Fruit fly (Drosophila melanogaster) whole organism, prepupa: ENCODE measurements around the gene CG43057.

Experiments
- CG10631 ChIP-seq: fragments of 200-800 bp; sonication (Bioruptor generic); optimal IDR thresholded peaks from 2 replicates; lab custom pipeline; 2016; ENCODE audit warnings: missing biosample characterization, missing genetic modification characterization
- CG10669 ChIP-seq: fragments of 200-800 bp; sonication (Bioruptor generic); optimal IDR thresholded peaks from 3 replicates; lab custom pipeline; 2018; ENCODE audit warnings: missing biosample characterization, mild to moderate bottlenecking, missing genetic modification characterization, moderate library complexity
- CG11294 ChIP-seq: fragments of 200-800 bp; sonication (Bioruptor generic); IDR thresholded peaks from 2 replicates; pipeline ENCODE4 v1.3.6; 2022; ENCODE audit warnings: missing biosample characterization, missing genetic modification characterization
- CG11902 ChIP-seq: fragments of 200-800 bp; sonication (Bioruptor generic); optimal IDR thresholded peaks from 3 replicates; lab custom pipeline; 2016; ENCODE audit warnings: missing biosample characterization, missing genetic modification characterization
- CG15336 ChIP-seq: fragments of 200-800 bp; sonication (Bioruptor generic); IDR thresholded peaks from 2 replicates; pipeline ENCODE4 v1.3.6; 2022; ENCODE audit warnings: missing biosample characterization, missing genetic modification characterization
- CG1621 ChIP-seq: fragments of 200-800 bp; sonication (Bioruptor generic); optimal IDR thresholded peaks from 3 replicates; lab custom pipeline; 2018; ENCODE audit warnings: missing biosample characterization, mild to moderate bottlenecking, missing genetic modification characterization
- CG16779 ChIP-seq: fragments of 200-800 bp; sonication (Bioruptor generic); optimal IDR thresholded peaks from 3 replicates; lab custom pipeline; 2017; ENCODE audit warnings: missing biosample characterization, mild to moderate bottlenecking, missing genetic modification characterization
- CG3032 ChIP-seq: fragments of 200-800 bp; optimal IDR thresholded peaks from 2 replicates; lab custom pipeline; 2019; ENCODE audit warnings: missing biosample characterization, mild to moderate bottlenecking, missing genetic modification characterization, moderate library complexity
- CG31627 ChIP-seq: fragments of 200-800 bp; sonication (Bioruptor generic); optimal IDR thresholded peaks from 3 replicates; lab custom pipeline; 2016; ENCODE audit warnings: missing biosample characterization, missing genetic modification characterization
- CG34406 ChIP-seq: fragments of 200-800 bp; sonication (Bioruptor generic); optimal IDR thresholded peaks from 3 replicates; lab custom pipeline; 2016; ENCODE audit warnings: missing biosample characterization, missing genetic modification characterization
- CG3919 ChIP-seq: fragments of 200-800 bp; sonication (Bioruptor generic); optimal IDR thresholded peaks from 3 replicates; lab custom pipeline; 2016; ENCODE audit warnings: missing biosample characterization, missing genetic modification characterization
- CG4318 ChIP-seq: fragments of 200-800 bp; sonication (Bioruptor generic); optimal IDR thresholded peaks from 3 replicates; lab custom pipeline; 2017; ENCODE audit warnings: missing biosample characterization, mild to moderate bottlenecking, missing genetic modification characterization
- CG6163 ChIP-seq: fragments of 200-800 bp; sonication (Bioruptor generic); IDR thresholded peaks from 3 replicates; pipeline ENCODE4 v1.3.6; 2022; ENCODE audit warnings: missing biosample characterization, missing genetic modification characterization
- CG6276 ChIP-seq: fragments of 200-800 bp; sonication (Bioruptor generic); optimal IDR thresholded peaks from 2 replicates; lab custom pipeline; 2017; ENCODE audit warnings: missing biosample characterization, mild to moderate bottlenecking, missing genetic modification characterization
- CG6792 ChIP-seq: fragments of 200-800 bp; sonication (Bioruptor generic); optimal IDR thresholded peaks from 3 replicates; lab custom pipeline; 2016; ENCODE audit warnings: missing biosample characterization, missing genetic modification characterization
- CG7368 ChIP-seq: fragments of 200-800 bp; sonication (Bioruptor generic); optimal IDR thresholded peaks from 3 replicates; lab custom pipeline; 2016; ENCODE audit warnings: missing biosample characterization, missing genetic modification characterization
- CG8119 ChIP-seq: fragments of 200-800 bp; sonication (Bioruptor generic); IDR thresholded peaks from 3 replicates; pipeline ENCODE4 v1.3.6; 2022; ENCODE audit warnings: missing biosample characterization, missing genetic modification characterization
- CG8319 ChIP-seq: fragments of 200-800 bp; sonication (Bioruptor generic); optimal IDR thresholded peaks from 3 replicates; lab custom pipeline; 2016; ENCODE audit warnings: missing biosample characterization, missing genetic modification characterization
- CG8632 ChIP-seq: fragments of 200-800 bp; sonication (Bioruptor generic); optimal IDR thresholded peaks from 3 replicates; lab custom pipeline; 2016; ENCODE audit warnings: missing biosample characterization, missing genetic modification characterization
- Eip75B ChIP-seq: fragments of 200-800 bp; sonication (Bioruptor generic); optimal IDR thresholded peaks from 3 replicates; lab custom pipeline; 2016; ENCODE audit warnings: missing biosample characterization, missing genetic modification characterization
- Eip78C ChIP-seq: fragments of 200-800 bp; sonication (Bioruptor generic); peaks from one replicate; lab custom pipeline; 2016; ENCODE audit warnings: missing biosample characterization, missing genetic modification characterization
- Ets21C ChIP-seq: fragments of 200-800 bp; sonication (Bioruptor generic); optimal IDR thresholded peaks from 3 replicates; lab custom pipeline; 2016; ENCODE audit warnings: missing biosample characterization, missing genetic modification characterization
- Ets96B ChIP-seq: fragments of 200-800 bp; optimal IDR thresholded peaks from 2 replicates; lab custom pipeline; 2019; ENCODE audit warnings: missing biosample characterization, mild to moderate bottlenecking, missing genetic modification characterization, moderate library complexity
- Gug ChIP-seq: fragments of 200-800 bp; sonication (Bioruptor generic); IDR thresholded peaks from 2 replicates; pipeline ENCODE4 v1.3.6; 2022; ENCODE audit warnings: missing biosample characterization, missing genetic modification characterization
- Hr38 ChIP-seq: sonication (Bioruptor generic); optimal IDR thresholded peaks from 2 replicates; lab custom pipeline; 2016; ENCODE audit warnings: missing biosample characterization, missing genetic modification characterization
- Hr39 ChIP-seq: fragments of 200-800 bp; sonication (Bioruptor generic); optimal IDR thresholded peaks from 2 replicates; lab custom pipeline; 2016; ENCODE audit warnings: missing biosample characterization, missing genetic modification characterization
- Hr4 ChIP-seq: fragments of 200-800 bp; sonication (Bioruptor generic); optimal IDR thresholded peaks from 3 replicates; lab custom pipeline; 2016; ENCODE audit warnings: missing biosample characterization, missing genetic modification characterization
- Met ChIP-seq: fragments of 200-800 bp; sonication (Bioruptor generic); optimal IDR thresholded peaks from 3 replicates; lab custom pipeline; 2016; ENCODE audit warnings: missing biosample characterization, missing genetic modification characterization
- OdsH ChIP-seq: fragments of 200-800 bp; sonication (Bioruptor generic); optimal IDR thresholded peaks from 3 replicates; lab custom pipeline; 2016; ENCODE audit warnings: missing biosample characterization, missing genetic modification characterization
- Smox ChIP-seq: fragments of 200-800 bp; sonication (Bioruptor generic); optimal IDR thresholded peaks from 3 replicates; lab custom pipeline; 2016; ENCODE audit warnings: missing biosample characterization, missing genetic modification characterization
- Sox102F ChIP-seq: fragments of 200-800 bp; sonication (Bioruptor generic); optimal IDR thresholded peaks from 2 replicates; lab custom pipeline; 2016; ENCODE audit warnings: missing biosample characterization, mild to moderate bottlenecking, missing genetic modification characterization
- achi ChIP-seq: fragments of 200-800 bp; sonication (Bioruptor generic); optimal IDR thresholded peaks from 3 replicates; lab custom pipeline; 2016; ENCODE audit warnings: missing biosample characterization, missing genetic modification characterization
- acj6 ChIP-seq: fragments of 200-800 bp; sonication (Bioruptor generic); optimal IDR thresholded peaks from 3 replicates; lab custom pipeline; 2016; ENCODE audit warnings: missing biosample characterization, missing genetic modification characterization
- cyc ChIP-seq: fragments of 200-800 bp; sonication (Bioruptor generic); optimal IDR thresholded peaks from 3 replicates; lab custom pipeline; 2016; ENCODE audit warnings: missing biosample characterization, missing genetic modification characterization
- dac ChIP-seq: fragments of 200-800 bp; sonication (Bioruptor generic); optimal IDR thresholded peaks from 2 replicates; lab custom pipeline; 2017; ENCODE audit warnings: missing biosample characterization, mild to moderate bottlenecking, missing genetic modification characterization
- dsx ChIP-seq: fragments of 200-800 bp; optimal IDR thresholded peaks from 3 replicates; lab custom pipeline; 2019; ENCODE audit warnings: missing biosample characterization, mild to moderate bottlenecking, missing genetic modification characterization, moderate library complexity; ENCODE audit not compliant: poor library complexity, severe bottlenecking
- eg ChIP-seq: fragments of 200-800 bp; sonication (Bioruptor generic); IDR thresholded peaks from 3 replicates; pipeline ENCODE4 v1.3.6; 2022; ENCODE audit warnings: missing biosample characterization, missing genetic modification characterization
- esn ChIP-seq: fragments of 200-800 bp; sonication (Bioruptor generic); optimal IDR thresholded peaks from 2 replicates; lab custom pipeline; 2016; ENCODE audit warnings: missing biosample characterization, mild to moderate bottlenecking, missing genetic modification characterization, moderate library complexity
- fd59A ChIP-seq: fragments of 200-800 bp; sonication (Bioruptor generic); optimal IDR thresholded peaks from 2 replicates; lab custom pipeline; 2017; ENCODE audit warnings: missing biosample characterization, mild to moderate bottlenecking, missing genetic modification characterization, missing genetic modification reagents
- fd85E ChIP-seq: fragments of 200-800 bp; sonication (Bioruptor generic); optimal IDR thresholded peaks from 3 replicates; lab custom pipeline; 2016; ENCODE audit warnings: missing biosample characterization, missing genetic modification characterization
- fkh ChIP-seq: fragments of 200-800 bp; sonication (Bioruptor generic); optimal IDR thresholded peaks from 3 replicates; lab custom pipeline; 2017; ENCODE audit warnings: missing biosample characterization, mild to moderate bottlenecking, missing genetic modification characterization, moderate library complexity
- net ChIP-seq: fragments of 200-800 bp; sonication (Bioruptor generic); optimal IDR thresholded peaks from 3 replicates; lab custom pipeline; 2016; ENCODE audit warnings: missing biosample characterization, missing genetic modification characterization
- pdm3 ChIP-seq: fragments of 200-800 bp; sonication (Bioruptor generic); optimal IDR thresholded peaks from 3 replicates; lab custom pipeline; 2016; ENCODE audit warnings: missing biosample characterization, missing genetic modification characterization
- salr ChIP-seq, 2 experiments: fragments of 200-800 bp; sonication (Bioruptor generic); optimal IDR thresholded peaks; 3 replicates each; lab custom pipeline; 2016 to 2018; ENCODE audit warnings: missing biosample characterization in 2 of 2, missing genetic modification characterization in 2 of 2, mild to moderate bottlenecking in 1 of 2
- spab ChIP-seq: fragments of 200-800 bp; sonication (Bioruptor generic); optimal IDR thresholded peaks from 2 replicates; lab custom pipeline; 2017; ENCODE audit warnings: missing biosample characterization, mild to moderate bottlenecking, missing genetic modification characterization, missing genetic modification reagents
- ss ChIP-seq, 2 experiments: fragments of 200-800 bp; sonication (Bioruptor generic); optimal IDR thresholded peaks; 2 replicates in 1 of 2; 3 replicates in 1 of 2; lab custom pipeline; 2017 to 2018; ENCODE audit warnings: mild to moderate bottlenecking in 2 of 2, missing biosample characterization in 2 of 2, missing genetic modification characterization in 2 of 2, moderate library complexity in 1 of 2
- svp ChIP-seq: fragments of 200-800 bp; sonication (Bioruptor generic); peaks from one replicate; lab custom pipeline; 2016; ENCODE audit warnings: missing biosample characterization, missing genetic modification characterization
- topi ChIP-seq: fragments of 200-800 bp; sonication (Bioruptor generic); optimal IDR thresholded peaks from 3 replicates; lab custom pipeline; 2016; ENCODE audit warnings: missing biosample characterization, missing genetic modification characterization
- vri ChIP-seq: fragments of 200-800 bp; sonication (Bioruptor generic); optimal IDR thresholded peaks from 3 replicates; lab custom pipeline; 2016; ENCODE audit warnings: missing biosample characterization, mild to moderate bottlenecking, missing genetic modification characterization

CG43057 gene

DNA sequence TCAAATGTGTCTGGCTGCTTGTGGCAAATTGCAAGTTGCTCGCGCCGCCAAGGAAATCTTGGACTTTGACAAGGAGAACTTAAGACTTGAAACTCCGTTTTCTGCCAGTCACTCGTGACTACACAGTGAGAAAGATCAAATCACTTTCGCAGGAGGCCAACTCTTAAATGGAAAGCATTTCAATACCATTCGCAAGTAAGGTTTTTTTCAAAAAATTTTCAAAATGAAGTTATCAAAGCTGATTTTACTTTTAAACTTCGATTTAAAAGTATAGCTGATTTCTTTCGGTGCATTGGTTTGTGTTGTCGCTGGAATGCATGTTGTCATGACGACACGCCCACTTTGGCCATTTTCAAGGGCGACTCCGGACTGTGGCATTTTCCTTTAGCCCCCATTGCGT is 11.4 kb downstream of the CG43057 start (continued):
- TF ChIP-seq dac (GFP tag; lab: Kevin White, UChicago), result peak; percentile 15
- TF ChIP-seq CG6276, result peak; percentile 65
- peak; percentile 82 for TF ChIP-seq Eip75B (GFP tag; lab: Kevin White, UChicago)
- TF ChIP-seq cyc, result peak; percentile 49
- TF ChIP-seq CG15336 (GFP tag; lab: Robert Waterston, UW), result peak; percentile 85
- TF ChIP-seq dsx (GFP tag; lab: Kevin White, UChicago), result peak; percentile 88
- TF ChIP-seq achi (GFP tag; lab: Kevin White, UChicago), result peak; percentile 83
- peak; percentile 68 for TF ChIP-seq CG8632 (GFP tag; lab: Kevin White, UChicago)
- peak; percentile 81 for TF ChIP-seq CG8119 (GFP tag; lab: Robert Waterston, UW)
- peak; percentile 57 for TF ChIP-seq CG4318 (GFP tag; lab: Kevin White, UChicago)
- peak; percentile 77 for TF ChIP-seq net (GFP tag; lab: Kevin White, UChicago)
- TF ChIP-seq spab, result peak; percentile 89
- peak; percentile 89 to 91 for TF ChIP-seq ss (GFP tag; optimal IDR thresholded peaks at IDR 0.05; lab: Kevin White, UChicago)
- TF ChIP-seq Met, result peak; percentile 72
- peak; percentile 49 for TF ChIP-seq Smox (GFP tag; lab: Kevin White, UChicago)
- TF ChIP-seq CG1621, result peak; percentile 89
- peak; percentile 59 for TF ChIP-seq Hr39
- TF ChIP-seq acj6 (GFP tag; lab: Kevin White, UChicago), result peak; percentile 77
- peak; percentile 86 for TF ChIP-seq CG3919 (GFP tag; lab: Kevin White, UChicago)
- peak; percentile 94 for TF ChIP-seq Eip78C (GFP tag; lab: Kevin White, UChicago)
- peak; percentile 72 for TF ChIP-seq CG34406 (GFP tag; lab: Kevin White, UChicago)
- TF ChIP-seq Ets96B (tag; lab: Kevin White, UChicago), result peak; percentile 85
- peak; percentile 70 for TF ChIP-seq CG8319 (GFP tag; lab: Kevin White, UChicago)
- peak; percentile 60 for TF ChIP-seq CG16779
- peak; percentile 91 for TF ChIP-seq CG3032 (tag; lab: Kevin White, UChicago)
- TF ChIP-seq fd85E (GFP tag; lab: Kevin White, UChicago), result peak; percentile 7
- TF ChIP-seq, all 60 proteins: peak for 55

DNA sequence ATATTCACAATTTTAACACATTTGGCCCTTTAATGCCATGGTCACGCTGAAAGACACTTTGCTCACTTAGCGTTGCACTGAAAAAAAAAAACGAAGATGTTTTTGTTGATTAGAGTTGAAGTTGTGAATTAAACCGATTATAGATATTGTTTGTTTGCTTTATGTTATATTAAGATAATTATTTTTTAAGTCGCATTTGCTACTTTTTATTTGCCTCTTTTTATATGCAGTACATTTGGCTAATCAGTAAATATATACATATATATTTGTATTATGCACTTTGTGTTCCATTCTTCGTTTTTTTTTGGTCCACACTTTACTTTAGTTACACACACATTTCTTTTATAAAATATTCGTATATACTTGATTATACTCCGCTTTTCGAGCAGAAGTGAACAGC is 13.5 kb downstream of the CG43057 start:
- TF ChIP-seq eg (peak; percentile 36; the same call in 1 of the 3 replicates), Gug (GFP tag; lab: Robert Waterston, UW) (no peak), Eip75B (GFP tag; lab: Kevin White, UChicago) (no peak), dsx (GFP tag; lab: Kevin White, UChicago) (no peak), esn (GFP tag; lab: Kevin White, UChicago) (peak; percentile 5), salr (GFP tag; optimal IDR thresholded peaks at IDR 0.05; lab: Kevin White, UChicago) (no peak), CG11902 (GFP tag; lab: Kevin White, UChicago) (no peak), Ets96B (tag; lab: Kevin White, UChicago) (no peak), CG11294 (GFP tag; lab: Robert Waterston, UW) (no peak), CG34406 (GFP tag; lab: Kevin White, UChicago) (no peak), Hr4 (GFP tag; lab: Kevin White, UChicago) (no peak), svp (GFP tag; lab: Kevin White, UChicago) (peak; percentile 70), CG10631 (GFP tag; lab: Kevin White, UChicago) (no peak), dac (GFP tag; lab: Kevin White, UChicago) (no peak), achi (GFP tag; lab: Kevin White, UChicago) (no peak), fd59A (GFP tag; lab: Kevin White, UChicago) (no peak), CG31627 (GFP tag; lab: Kevin White, UChicago) (no peak), CG15336 (GFP tag; lab: Robert Waterston, UW) (peak; percentile 24; the same call in 1 of the 2 replicates), pdm3 (GFP tag; lab: Kevin White, UChicago) (peak; percentile 7), CG6792 (GFP tag; lab: Kevin White, UChicago) (no peak), Eip78C (GFP tag; lab: Kevin White, UChicago) (peak; percentile 22), OdsH (GFP tag; lab: Kevin White, UChicago) (peak; percentile 46), CG8319 (GFP tag; lab: Kevin White, UChicago) (no peak), vri (no peak), Ets21C (no peak), CG8119 (GFP tag; lab: Robert Waterston, UW) (peak; percentile 26; the same call in 1 of the 3 replicates), Hr38 (GFP tag; lab: Kevin White, UChicago) (no peak), CG6163 (peak; percentile 55; the same call in 2 of the 3 replicates), topi (no peak), Sox102F (GFP tag; lab: Kevin White, UChicago) (no peak), CG10669 (GFP tag; lab: Kevin White, UChicago) (peak; percentile 3), CG1621 (no peak), acj6 (GFP tag; lab: Kevin White, UChicago) (no peak), fkh (GFP tag; lab: Kevin White, UChicago) (no peak), spab (peak; percentile 15), CG7368 (GFP tag; lab: Kevin White, UChicago) (no peak), ss (GFP tag; optimal IDR thresholded peaks at IDR 0.05; lab: Kevin White, UChicago) (no peak)
